Worm (Caenorhabditis elegans) whole organism, mixed stage, embryonic: ENCODE results near the gene hpo-7.

Source experiments
- blmp-1 ChIP-seq: fragments of 150-350 bp; optimal IDR thresholded peaks from 2 replicates; lab custom pipeline; 2014; ENCODE audit warnings: missing biosample characterization, missing genetic modification characterization
- ces-1 ChIP-seq: fragments of 150-350 bp; optimal IDR thresholded peaks from 2 replicates; lab custom pipeline; 2014; ENCODE audit warnings: missing biosample characterization, missing genetic modification reagents, missing genetic modification characterization
- elt-1 ChIP-seq: sonication (generic microtip); optimal IDR thresholded peaks from 2 replicates; lab custom pipeline; 2017; ENCODE audit warnings: missing genetic modification characterization, mild to moderate bottlenecking, missing compliant biosample characterization, antibody characterized with exemption, moderate library complexity, borderline replicate concordance; ENCODE audit not compliant: insufficient read depth
- elt-3 ChIP-seq: fragments of 150-350 bp; optimal IDR thresholded peaks from 2 replicates; lab custom pipeline; 2014; ENCODE audit warnings: missing biosample characterization, missing genetic modification characterization
- ham-2 ChIP-seq: fragments of 200-800 bp; sonication (Bioruptor generic); optimal IDR thresholded peaks from 2 replicates; lab custom pipeline; 2018; ENCODE audit warnings: mild to moderate bottlenecking, missing genetic modification characterization, missing compliant biosample characterization
- lsy-2 ChIP-seq: fragments of 150-350 bp; optimal IDR thresholded peaks from 2 replicates; lab custom pipeline; 2014; ENCODE audit warnings: missing biosample characterization, missing genetic modification characterization
- nhr-28 ChIP-seq: fragments of 150-350 bp; optimal IDR thresholded peaks from 2 replicates; lab custom pipeline; 2014; ENCODE audit warnings: missing biosample characterization, missing genetic modification characterization
- snpc-4 ChIP-seq: fragments of 150-350 bp; optimal IDR thresholded peaks from 2 replicates; lab custom pipeline; 2014; ENCODE audit warnings: missing biosample characterization, missing genetic modification characterization

DNA sequence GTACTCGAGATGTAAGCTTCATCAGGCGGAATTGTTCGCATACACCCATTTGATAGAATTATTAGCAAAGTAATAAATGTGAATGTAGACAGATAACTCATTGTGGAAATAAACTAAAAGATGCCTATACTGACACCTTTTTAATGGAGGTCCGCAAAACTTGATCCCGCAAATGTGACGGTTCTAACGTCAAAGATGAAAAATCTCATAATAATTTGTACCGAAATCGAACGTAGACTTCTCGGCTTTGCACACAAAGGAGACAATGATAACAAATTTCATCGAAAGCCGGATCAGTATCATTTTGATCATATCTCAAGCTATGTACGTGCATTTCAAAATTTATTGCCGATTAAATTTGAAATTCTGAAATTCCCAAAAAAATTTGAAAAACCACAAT lies 27.2 kb downstream of the hpo-7 start, which contains the start of gene R52.4:
- no peak for TF ChIP-seq ham-2 (GFP tag; lab: Kevin White, UChicago)
- no peak for TF ChIP-seq lsy-2
- no peak for TF ChIP-seq nhr-28
- no peak for TF ChIP-seq ces-1 (GFP tag; lab: Kevin White, UChicago)
- no peak for TF ChIP-seq elt-3
- no peak for TF ChIP-seq snpc-4 (tag; lab: Kevin White, UChicago)
- TF ChIP-seq blmp-1 = no peak
- no peak for TF ChIP-seq elt-1 (tag; lab: Kevin White, UChicago)
